Worm (Caenorhabditis elegans) whole organism, midembryonic: Measurements from ENCODE around the gene bcat-1.

ENCODE experiments used
- T22C8.4 ChIP-seq: fragments of 200-800 bp; sonication (Bioruptor generic); IDR thresholded peaks from 2 replicates; pipeline ENCODE4 v1.3.6; 2022; ENCODE audit warnings: missing genetic modification characterization, missing compliant biosample characterization
- cog-1 ChIP-seq: sonication (generic microtip); optimal IDR thresholded peaks from 2 replicates; lab custom pipeline; 2016; ENCODE audit warnings: missing genetic modification characterization, missing compliant biosample characterization
- flt-1 ChIP-seq: fragments of 200-800 bp; sonication (Bioruptor generic); IDR thresholded peaks from 2 replicates; pipeline ENCODE4 v1.3.6; 2022; ENCODE audit warnings: missing genetic modification characterization, missing compliant biosample characterization
- klf-2 ChIP-seq: fragments of 200-800 bp; sonication (Bioruptor generic); conservative IDR thresholded peaks from 2 replicates; pipeline ENCODE4 v1.3.6; 2022; ENCODE audit warnings: missing genetic modification reagents, missing genetic modification characterization, missing compliant biosample characterization
- ref-1 ChIP-seq: fragments of 200-800 bp; sonication (Bioruptor generic); conservative IDR thresholded peaks from 2 replicates; pipeline ENCODE4 v1.3.6; 2022; ENCODE audit warnings: missing genetic modification reagents, missing genetic modification characterization, missing compliant biosample characterization
- tab-1 ChIP-seq: fragments of 200-800 bp; sonication (Bioruptor generic); IDR thresholded peaks from 2 replicates; pipeline ENCODE4 v1.3.6; 2022; ENCODE audit warnings: missing genetic modification characterization, missing compliant biosample characterization

- TF ChIP-seq cog-1 (tag; lab: Kevin White, UChicago) (no peak), tab-1 (GFP tag; lab: Robert Waterston, UW) (no peak), T22C8.4 (no peak), flt-1 (GFP tag; lab: Robert Waterston, UW) (no peak), ref-1 (GFP tag; lab: Robert Waterston, UW) (no peak), klf-2 (GFP tag; lab: Robert Waterston, UW) (no peak)
Observed at ce11 chrX:12863796-12864195, 13.5 kb upstream of the bcat-1 start, which contains the start of gene T14G8.4.
